Worm (Caenorhabditis elegans): ENCODE data around the gene ceh-34.

The ceh-34 gene

DNA sequence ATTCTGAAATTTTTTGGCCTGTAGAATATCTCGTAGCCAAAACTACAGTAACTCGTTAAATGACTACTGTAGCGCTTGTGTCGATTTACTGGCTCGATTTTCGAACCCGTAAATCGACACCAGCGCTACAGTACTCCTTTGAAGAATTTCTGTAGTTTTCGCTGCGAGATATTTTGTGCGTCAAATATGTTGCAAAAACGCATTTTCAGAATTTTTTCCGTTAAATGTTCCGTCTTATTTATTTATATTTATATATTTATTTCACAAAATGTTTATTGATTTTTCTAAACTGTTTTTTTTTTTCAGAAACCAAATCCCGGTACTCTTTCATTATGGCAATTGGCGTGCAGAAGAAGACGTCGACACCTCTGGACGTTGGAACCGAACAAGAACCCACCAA, 45.6 kb downstream of the ceh-34 start, which contains the start of gene natc-2:
Gene natc-2, plus strand, starts transcription at position 301 of the 400 bp plus-strand sequence.
- TF ChIP-seq ceh-83 (GFP tag; optimal IDR thresholded peaks at IDR 0.05), result no peak
- TF ChIP-seq ceh-43 (GFP tag; optimal IDR thresholded peaks at IDR 0.05), result no peak
- no peak for TF ChIP-seq mep-1 (tag; optimal IDR thresholded peaks at IDR 0.05)
- no peak for TF ChIP-seq sptf-1 (tag; optimal IDR thresholded peaks at IDR 0.05)
- TF ChIP-seq pha-4 (tag; optimal IDR thresholded peaks at IDR 0.05), result no peak
- TF ChIP-seq blmp-1 (tag; optimal IDR thresholded peaks at IDR 0.05), result no peak

- no peak for TF ChIP-seq nhr-237 (tag; optimal IDR thresholded peaks at IDR 0.05)
- TF ChIP-seq nhr-2 (tag; optimal IDR thresholded peaks at IDR 0.05), result no peak
Observed at ce11 chrV:5273241-5273640, 46.1 kb downstream of the ceh-34 start.

DNA sequence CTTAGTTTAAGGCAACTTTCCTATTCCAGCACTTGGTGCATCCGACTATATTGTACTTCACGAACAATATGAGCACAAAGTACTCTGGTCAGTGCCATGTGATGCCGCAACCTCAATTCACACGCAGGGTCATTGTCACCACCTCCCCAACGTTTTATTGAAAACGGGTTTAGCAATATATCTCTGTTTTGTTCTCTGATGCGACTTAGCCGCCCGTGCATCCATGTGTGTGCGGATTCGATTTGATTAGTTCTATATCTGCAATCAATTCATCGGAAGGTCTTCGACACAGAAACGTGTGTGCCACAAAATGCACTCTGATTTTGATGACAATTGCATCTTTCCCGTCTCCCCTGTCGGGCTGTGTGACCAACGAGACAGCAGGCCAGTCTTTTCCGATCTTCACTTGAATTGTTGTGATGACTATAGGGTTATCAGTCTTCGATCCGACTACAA, 46.7 kb downstream of the ceh-34 start:
- TF ChIP-seq unc-120 (tag; optimal IDR thresholded peaks at IDR 0.05; ENCODE audit: poor library complexity, severe bottlenecking), result peak; percentile 71
- no peak for TF ChIP-seq nhr-28 (tag; optimal IDR thresholded peaks at IDR 0.05)
- no peak for TF ChIP-seq lsy-2 (tag; optimal IDR thresholded peaks at IDR 0.05)
- no peak for TF ChIP-seq nhr-2 (tag; optimal IDR thresholded peaks at IDR 0.05)
- no peak for TF ChIP-seq pha-4 (tag; optimal IDR thresholded peaks at IDR 0.05)
- no peak for TF ChIP-seq snpc-4 (tag; optimal IDR thresholded peaks at IDR 0.05)
- no peak for TF ChIP-seq ceh-39 (tag; optimal IDR thresholded peaks at IDR 0.05)
- no peak for TF ChIP-seq mls-2 (tag; optimal IDR thresholded peaks at IDR 0.05)
- TF ChIP-seq elt-3 (tag; optimal IDR thresholded peaks at IDR 0.05), result peak; percentile 16
- TF ChIP-seq ces-1 (GFP tag; optimal IDR thresholded peaks at IDR 0.05), result no peak
- peak; percentile 63 for TF ChIP-seq hlh-1 (tag; optimal IDR thresholded peaks at IDR 0.05)
- TF ChIP-seq ceh-83 (GFP tag; optimal IDR thresholded peaks at IDR 0.05), result no peak
- no peak for TF ChIP-seq tbx-8 (GFP tag; optimal IDR thresholded peaks at IDR 0.05)
- TF ChIP-seq unc-62 (GFP tag; optimal IDR thresholded peaks at IDR 0.05), result peak; percentile 66
- TF ChIP-seq sptf-1 (tag; optimal IDR thresholded peaks at IDR 0.05), result no peak
- TF ChIP-seq mab-5 (tag; optimal IDR thresholded peaks at IDR 0.05), result no peak
- TF ChIP-seq lin-13 (tag; optimal IDR thresholded peaks at IDR 0.05), result no peak
- no peak for TF ChIP-seq lin-32 (GFP tag; optimal IDR thresholded peaks at IDR 0.05)

DNA sequence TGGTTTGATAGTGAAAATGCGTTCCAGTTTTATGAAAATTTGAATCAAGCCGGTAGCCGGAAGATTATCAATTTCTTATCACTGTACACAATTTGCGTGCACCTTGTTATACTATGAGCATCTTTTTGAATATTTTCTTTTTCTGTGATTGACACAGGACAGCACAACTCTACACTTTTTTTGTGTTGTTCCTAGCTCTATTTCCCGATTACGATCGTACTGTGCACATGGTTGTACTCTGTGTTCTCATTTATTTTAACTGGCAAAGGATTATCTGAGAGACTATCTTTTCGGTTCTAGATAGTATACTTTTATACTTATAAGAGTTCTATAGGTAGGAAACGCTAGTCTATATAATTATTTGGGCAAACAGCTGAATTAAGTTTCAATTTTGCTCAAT, 47.3 kb downstream of the ceh-34 start:
- TF ChIP-seq flh-1 (GFP tag; optimal IDR thresholded peaks at IDR 0.05), result no peak
- no peak for TF ChIP-seq nhr-28 (tag; optimal IDR thresholded peaks at IDR 0.05)
- no peak for TF ChIP-seq nhr-12 (tag; optimal IDR thresholded peaks at IDR 0.05)
- TF ChIP-seq tbx-8 (GFP tag; optimal IDR thresholded peaks at IDR 0.05), result no peak
- TF ChIP-seq mab-5 (tag; optimal IDR thresholded peaks at IDR 0.05), result no peak
- TF ChIP-seq ceh-39 (tag; optimal IDR thresholded peaks at IDR 0.05), result no peak
- TF ChIP-seq lin-32 (GFP tag; optimal IDR thresholded peaks at IDR 0.05), result no peak
- TF ChIP-seq pha-4 (tag; optimal IDR thresholded peaks at IDR 0.05), result no peak
- no peak for TF ChIP-seq unc-62 (GFP tag; optimal IDR thresholded peaks at IDR 0.05)
- no peak for TF ChIP-seq M03D4.4 (tag; optimal IDR thresholded peaks at IDR 0.05)
- TF ChIP-seq unc-120 (tag; optimal IDR thresholded peaks at IDR 0.05; ENCODE audit: poor library complexity, severe bottlenecking), result no peak
- TF ChIP-seq ceh-83 (GFP tag; optimal IDR thresholded peaks at IDR 0.05), result no peak
- TF ChIP-seq nhr-237 (tag; optimal IDR thresholded peaks at IDR 0.05), result no peak
- TF ChIP-seq lsy-2 (tag; optimal IDR thresholded peaks at IDR 0.05), result no peak
- no peak for TF ChIP-seq zip-8 (tag; optimal IDR thresholded peaks at IDR 0.05)
- no peak for TF ChIP-seq nhr-2 (tag; optimal IDR thresholded peaks at IDR 0.05)

- TF ChIP-seq unc-120 (tag; optimal IDR thresholded peaks at IDR 0.05; ENCODE audit: poor library complexity, severe bottlenecking) (peak; percentile 92), tbx-8 (GFP tag; optimal IDR thresholded peaks at IDR 0.05) (no peak), mab-5 (tag; optimal IDR thresholded peaks at IDR 0.05) (no peak), blmp-1 (tag; optimal IDR thresholded peaks at IDR 0.05) (no peak), unc-62 (GFP tag; optimal IDR thresholded peaks at IDR 0.05) (peak; percentile 67), lsy-2 (tag; optimal IDR thresholded peaks at IDR 0.05) (no peak), ceh-39 (tag; optimal IDR thresholded peaks at IDR 0.05) (no peak), hlh-1 (tag; optimal IDR thresholded peaks at IDR 0.05) (peak; percentile 93), mls-2 (tag; optimal IDR thresholded peaks at IDR 0.05) (peak; percentile 9)
Observed at ce11 chrV:5271487-5271886, 47.9 kb downstream of the ceh-34 start.

DNA sequence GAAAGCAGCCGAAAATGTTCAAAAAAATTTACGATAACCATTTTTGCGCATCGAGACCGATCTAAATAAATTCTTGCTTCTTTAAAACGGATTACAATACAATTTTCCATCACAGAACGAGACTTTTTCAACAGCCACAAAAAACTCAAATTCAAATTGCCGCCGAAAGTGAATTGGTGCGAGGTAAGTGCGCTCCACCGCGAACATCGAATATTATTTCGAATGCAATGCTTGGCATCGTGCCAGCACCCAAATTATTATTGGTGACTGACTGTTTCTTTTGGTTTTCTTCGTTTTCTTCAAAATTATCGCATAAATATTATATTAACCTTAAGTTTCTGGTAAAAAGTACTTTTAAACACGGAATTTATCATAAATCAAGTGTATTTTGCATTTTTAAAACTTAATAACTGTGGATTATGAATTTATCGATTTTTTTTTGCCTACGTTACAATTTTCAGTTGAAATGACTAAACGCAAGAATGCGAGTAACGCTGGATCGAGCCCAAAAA, 50.3 kb downstream of the ceh-34 start, which contains the start of gene penr-1:
Gene penr-1, plus strand, starts transcription at position 462 of the 512 bp plus-strand sequence.
- TF ChIP-seq unc-62 (GFP tag; optimal IDR thresholded peaks at IDR 0.05) (no peak), elt-3 (tag; optimal IDR thresholded peaks at IDR 0.05) (no peak), mab-5 (tag; optimal IDR thresholded peaks at IDR 0.05) (no peak), mep-1 (tag; optimal IDR thresholded peaks at IDR 0.05) (peak; percentile 41), mls-2 (tag; optimal IDR thresholded peaks at IDR 0.05) (no peak), ces-1 (GFP tag; optimal IDR thresholded peaks at IDR 0.05) (peak; percentile 50), nhr-237 (tag; optimal IDR thresholded peaks at IDR 0.05) (no peak), ceh-83 (GFP tag; optimal IDR thresholded peaks at IDR 0.05) (no peak), flh-1 (GFP tag; optimal IDR thresholded peaks at IDR 0.05) (no peak), M03D4.4 (tag; optimal IDR thresholded peaks at IDR 0.05) (no peak), lin-13 (tag; optimal IDR thresholded peaks at IDR 0.05) (peak; percentile 22), ztf-11 (tag; optimal IDR thresholded peaks at IDR 0.05) (no peak), unc-120 (tag; optimal IDR thresholded peaks at IDR 0.05; ENCODE audit: poor library complexity, severe bottlenecking) (no peak), tbx-8 (GFP tag; optimal IDR thresholded peaks at IDR 0.05) (no peak), blmp-1 (tag; optimal IDR thresholded peaks at IDR 0.05) (no peak), bed-3 (GFP tag; optimal IDR thresholded peaks at IDR 0.05) (no peak), lin-32 (GFP tag; optimal IDR thresholded peaks at IDR 0.05) (no peak), sem-2 (GFP tag; optimal IDR thresholded peaks at IDR 0.05) (no peak), nhr-12 (tag; optimal IDR thresholded peaks at IDR 0.05) (no peak), zip-8 (tag; optimal IDR thresholded peaks at IDR 0.05) (no peak), lsy-2 (tag; optimal IDR thresholded peaks at IDR 0.05) (peak; percentile 26), sptf-1 (tag; optimal IDR thresholded peaks at IDR 0.05) (no peak), snpc-4 (tag; optimal IDR thresholded peaks at IDR 0.05) (no peak)

All from whole organism, mixed stage, embryonic.